Worm (Caenorhabditis elegans) whole organism, L1 larva: ENCODE results near the gene ZC155.4.

Source experiments
- C04F5.9 ChIP-seq: sonication (generic microtip); optimal IDR thresholded peaks from 2 replicates; lab custom pipeline; 2016; ENCODE audit warnings: missing genetic modification characterization, missing compliant biosample characterization
- aly-2 ChIP-seq: fragments of 150-350 bp; optimal IDR thresholded peaks from 2 replicates; lab custom pipeline; 2014; ENCODE audit warnings: missing biosample characterization, missing genetic modification characterization
- ceh-82 ChIP-seq, 3 experiments: fragments of 150-350 bp in 1 of 3; sonication (generic microtip) in 2 of 3; optimal IDR thresholded peaks; 2 replicates each; lab custom pipeline; 2014 to 2017; ENCODE audit warnings: missing biosample characterization in 3 of 3, missing genetic modification characterization in 3 of 3
- ces-1 ChIP-seq: fragments of 150-350 bp; optimal IDR thresholded peaks from 2 replicates; lab custom pipeline; 2014; ENCODE audit warnings: missing biosample characterization, missing genetic modification reagents, missing genetic modification characterization
- nhr-12 ChIP-seq: sonication (generic microtip); optimal IDR thresholded peaks from 2 replicates; lab custom pipeline; 2017; ENCODE audit warnings: missing biosample characterization, missing genetic modification characterization
- nhr-19 ChIP-seq: fragments of 200-800 bp; sonication (Bioruptor generic); conservative IDR thresholded peaks from 2 replicates; pipeline ENCODE4 v1.3.6; 2022; ENCODE audit warnings: missing genetic modification characterization, missing compliant biosample characterization
- nhr-20 ChIP-seq: sonication (generic microtip); optimal IDR thresholded peaks from 2 replicates; lab custom pipeline; 2016; ENCODE audit warnings: mild to moderate bottlenecking, missing genetic modification characterization, missing compliant biosample characterization
- nhr-76 ChIP-seq: sonication (generic microtip); optimal IDR thresholded peaks from 2 replicates; lab custom pipeline; 2017; ENCODE audit warnings: missing biosample characterization, missing genetic modification characterization
- nhr-77 ChIP-seq: fragments of 150-350 bp; optimal IDR thresholded peaks from 2 replicates; lab custom pipeline; 2014; ENCODE audit warnings: missing biosample characterization, missing genetic modification characterization
- pax-3 ChIP-seq: fragments of 200-800 bp; sonication (Bioruptor generic); optimal IDR thresholded peaks from 2 replicates; lab custom pipeline; 2018; ENCODE audit warnings: mild to moderate bottlenecking, missing genetic modification characterization, moderate library complexity, missing compliant biosample characterization
- skn-1 ChIP-seq: fragments of 150-350 bp; optimal IDR thresholded peaks from 2 replicates; lab custom pipeline; 2014; ENCODE audit warnings: missing biosample characterization, missing genetic modification characterization
- snpc-4 ChIP-seq: fragments of 150-350 bp; optimal IDR thresholded peaks from 2 replicates; lab custom pipeline; 2014; ENCODE audit warnings: missing biosample characterization, missing genetic modification characterization
- tbx-2 ChIP-seq: sonication (generic microtip); optimal IDR thresholded peaks from 2 replicates; lab custom pipeline; 2016; ENCODE audit warnings: missing genetic modification characterization, missing compliant biosample characterization
- ztf-4 ChIP-seq: fragments of 150-350 bp; optimal IDR thresholded peaks from 2 replicates; lab custom pipeline; 2014; ENCODE audit warnings: missing biosample characterization, missing genetic modification characterization

DNA sequence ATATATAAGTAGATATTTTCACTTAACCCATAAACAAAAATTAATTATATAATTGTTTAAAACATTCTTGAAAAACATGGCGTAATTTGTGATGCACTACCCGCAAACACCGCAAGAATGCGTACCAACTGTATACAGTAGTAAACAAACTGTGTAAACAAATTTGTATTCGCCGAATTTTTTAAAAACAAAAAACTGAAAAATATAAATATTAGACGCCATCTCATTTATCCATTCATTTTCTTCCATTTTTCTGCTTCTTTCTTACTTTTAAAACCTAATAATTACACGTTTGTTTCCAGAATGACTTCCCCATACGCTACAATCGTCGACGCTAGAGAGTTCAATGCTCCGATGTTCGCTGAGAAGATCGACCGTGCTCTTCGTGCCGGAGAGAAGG lies 10.0 kb upstream of the ZC155.4 start, which contains the start of gene nex-1:
- TF ChIP-seq nhr-20 (tag; lab: Kevin White, UChicago), result no peak
- TF ChIP-seq aly-2 (tag; lab: Kevin White, UChicago), result no peak
- no peak for TF ChIP-seq tbx-2 (tag; lab: Kevin White, UChicago)
- TF ChIP-seq snpc-4 (tag; lab: Kevin White, UChicago), result no peak
- TF ChIP-seq nhr-12, result no peak
- no peak for TF ChIP-seq ztf-4
- TF ChIP-seq nhr-76 (tag; lab: Kevin White, UChicago), result no peak
- no peak for TF ChIP-seq C04F5.9 (tag; lab: Kevin White, UChicago)
- no peak for TF ChIP-seq ceh-82 (tag; optimal IDR thresholded peaks at IDR 0.05; lab: Kevin White, UChicago)
- no peak for TF ChIP-seq nhr-19 (GFP tag; lab: Robert Waterston, UW)
- TF ChIP-seq nhr-77 (tag; lab: Kevin White, UChicago), result no peak
- TF ChIP-seq pax-3 (tag; lab: Kevin White, UChicago), result no peak
- TF ChIP-seq ces-1 (GFP tag; lab: Kevin White, UChicago), result no peak
- TF ChIP-seq skn-1, result no peak
